Fruit fly (Drosophila melanogaster) whole organism, embryonic: ENCODE data around the gene Ids.

Experiments
- Abd-B ChIP-seq: fragments of 200-800 bp; sonication (Bioruptor generic); optimal IDR thresholded peaks from 2 replicates; lab custom pipeline; 2018; ENCODE audit warnings: missing biosample characterization, mild to moderate bottlenecking, missing genetic modification characterization, moderate library complexity
- Awh ChIP-seq: fragments of 200-800 bp; sonication (Bioruptor generic); IDR thresholded peaks from 2 replicates; pipeline ENCODE4, ENCODE4 v1.3.6; 2022; ENCODE audit warnings: missing biosample characterization, missing genetic modification characterization
- B-H1 ChIP-seq: fragments of 200-800 bp; sonication (Bioruptor generic); IDR thresholded peaks from 3 replicates; pipeline ENCODE4 v1.3.6; 2022; ENCODE audit warnings: missing biosample characterization, missing genetic modification characterization
- CG11504 ChIP-seq: fragments of 200-800 bp; sonication (Bioruptor generic); optimal IDR thresholded peaks from 3 replicates; lab custom pipeline; 2019; ENCODE audit warnings: missing biosample characterization, mild to moderate bottlenecking, missing genetic modification characterization, moderate library complexity
- CG12769 ChIP-seq: fragments of 200-800 bp; sonication (Bioruptor generic); optimal IDR thresholded peaks from 2 replicates; lab custom pipeline; 2019; ENCODE audit warnings: missing biosample characterization, mild to moderate bottlenecking, missing genetic modification characterization, moderate library complexity
- CG15514 ChIP-seq: fragments of 200-800 bp; sonication (Bioruptor generic); optimal IDR thresholded peaks from 3 replicates; lab custom pipeline; 2017; ENCODE audit warnings: missing biosample characterization, missing genetic modification characterization, mild to moderate bottlenecking, moderate library complexity, missing genetic modification reagents
- CG1603 ChIP-seq: fragments of 200-800 bp; sonication (Bioruptor generic); optimal IDR thresholded peaks from 2 replicates; lab custom pipeline; 2019; ENCODE audit warnings: missing biosample characterization, mild to moderate bottlenecking, missing genetic modification characterization, moderate library complexity
- CG18011 ChIP-seq: fragments of 200-800 bp; sonication (Bioruptor generic); optimal IDR thresholded peaks from 2 replicates; lab custom pipeline; 2017; ENCODE audit warnings: missing biosample characterization, missing genetic modification characterization, mild to moderate bottlenecking, moderate library complexity, missing genotype
- CG18262 ChIP-seq: fragments of 200-800 bp; optimal IDR thresholded peaks from 3 replicates; lab custom pipeline; 2019; ENCODE audit warnings: missing biosample characterization, mild to moderate bottlenecking, missing genetic modification characterization, moderate library complexity
- CG18619 ChIP-seq: fragments of 200-800 bp; sonication (Bioruptor generic); optimal IDR thresholded peaks from 3 replicates; lab custom pipeline; 2017; ENCODE audit warnings: missing biosample characterization, mild to moderate bottlenecking, missing genetic modification characterization
- CG18764 ChIP-seq: fragments of 200-800 bp; sonication (Bioruptor generic); optimal IDR thresholded peaks from 3 replicates; lab custom pipeline; 2016; ENCODE audit warnings: missing biosample characterization, missing genetic modification characterization
- CG3847 ChIP-seq: fragments of 200-800 bp; sonication (Bioruptor generic); IDR thresholded peaks from 2 replicates; pipeline ENCODE4 v1.3.6; 2022; ENCODE audit warnings: missing biosample characterization, missing genetic modification characterization
- CG4360 ChIP-seq: fragments of 200-800 bp; sonication (Bioruptor generic); IDR thresholded peaks from 2 replicates; pipeline ENCODE4 v1.3.6; 2022; ENCODE audit warnings: missing biosample characterization, missing genetic modification characterization
- CG7556 ChIP-seq: fragments of 200-800 bp; sonication (Bioruptor generic); optimal IDR thresholded peaks from 2 replicates; lab custom pipeline; 2017; ENCODE audit warnings: missing biosample characterization, mild to moderate bottlenecking, missing genetic modification characterization
- CG7745 ChIP-seq: fragments of 200-800 bp; sonication (Bioruptor generic); optimal IDR thresholded peaks from 2 replicates; lab custom pipeline; 2018; ENCODE audit warnings: missing biosample characterization, mild to moderate bottlenecking, missing genetic modification characterization, moderate library complexity
- D ChIP-seq, 2 experiments: fragments of 200-800 bp in 1 of 2; fragments of >200 bp in 1 of 2; sonication (Bioruptor generic) in 1 of 2; optimal IDR thresholded peaks; 2 replicates in 1 of 2; 3 replicates in 1 of 2; lab custom pipeline; 2017; ENCODE audit warnings: mild to moderate bottlenecking in 1 of 2, missing biosample characterization in 1 of 2, missing genetic modification characterization in 1 of 2, missing genetic modification reagents in 1 of 2
- Dek ChIP-seq: fragments of 200-800 bp; sonication (Bioruptor generic); optimal IDR thresholded peaks from 3 replicates; lab custom pipeline; 2019; ENCODE audit warnings: missing biosample characterization, mild to moderate bottlenecking, missing genetic modification characterization, moderate library complexity
- Nf-YB ChIP-seq: fragments of 200-800 bp; sonication (Bioruptor generic); optimal IDR thresholded peaks from 3 replicates; lab custom pipeline; 2019; ENCODE audit warnings: missing biosample characterization, mild to moderate bottlenecking, missing genetic modification characterization, moderate library complexity
- Sox102F ChIP-seq: fragments of 200-800 bp; sonication (Bioruptor generic); optimal IDR thresholded peaks from 2 replicates; lab custom pipeline; 2018; ENCODE audit warnings: missing biosample characterization, mild to moderate bottlenecking, missing genetic modification characterization, moderate library complexity
- Sry-β ChIP-seq: fragments of 200-800 bp; sonication (Bioruptor generic); optimal IDR thresholded peaks from 2 replicates; lab custom pipeline; 2018; ENCODE audit warnings: missing biosample characterization, mild to moderate bottlenecking, missing genetic modification characterization, moderate library complexity
- aop ChIP-seq: fragments of 200-800 bp; sonication (Bioruptor generic); IDR thresholded peaks from 2 replicates; pipeline ENCODE4 v1.3.6; 2022; ENCODE audit warnings: missing biosample characterization, missing genetic modification characterization
- cg ChIP-seq: fragments of 200-800 bp; sonication (Bioruptor generic); optimal IDR thresholded peaks from 3 replicates; lab custom pipeline; 2019; ENCODE audit warnings: missing biosample characterization, mild to moderate bottlenecking, missing genetic modification characterization, moderate library complexity
- chinmo ChIP-seq: fragments of 200-800 bp; sonication (Bioruptor generic); IDR thresholded peaks from 4 replicates; pipeline ENCODE4 v1.3.6; 2022; ENCODE audit warnings: missing biosample characterization, missing genetic modification characterization; ENCODE audit not compliant: partially characterized antibody
- chm ChIP-seq: fragments of 200-800 bp; sonication (Bioruptor generic); IDR thresholded peaks from 2 replicates; pipeline ENCODE4 v1.3.6; 2022; ENCODE audit warnings: missing biosample characterization, missing genetic modification characterization
- crol ChIP-seq: fragments of 200-800 bp; sonication (Bioruptor generic); IDR thresholded peaks from 2 replicates; pipeline ENCODE4 v1.3.6; 2022; ENCODE audit warnings: missing biosample characterization, missing genetic modification characterization
- dmrt11E ChIP-seq: fragments of 200-800 bp; sonication (Bioruptor generic); optimal IDR thresholded peaks from 3 replicates; lab custom pipeline; 2018; ENCODE audit warnings: missing biosample characterization, mild to moderate bottlenecking, missing genetic modification characterization, moderate library complexity
- fd102C ChIP-seq: fragments of 200-800 bp; sonication (Bioruptor generic); optimal IDR thresholded peaks from 2 replicates; lab custom pipeline; 2018; ENCODE audit warnings: missing biosample characterization, mild to moderate bottlenecking, missing genetic modification characterization, moderate library complexity
- ftz-f1 ChIP-seq: fragments of 200-800 bp; sonication (Bioruptor generic); optimal IDR thresholded peaks from 2 replicates; lab custom pipeline; 2016; ENCODE audit warnings: missing biosample characterization, missing genetic modification characterization
- grn ChIP-seq: fragments of 200-800 bp; sonication (Bioruptor generic); optimal IDR thresholded peaks from 3 replicates; lab custom pipeline; 2017; ENCODE audit warnings: missing biosample characterization, missing genetic modification characterization
- kni ChIP-seq: fragments of 200-800 bp; sonication (Bioruptor generic); optimal IDR thresholded peaks from 3 replicates; lab custom pipeline; 2017; ENCODE audit warnings: mild to moderate bottlenecking, missing biosample characterization, missing genetic modification reagents, missing genetic modification characterization
- lola ChIP-seq, 3 experiments: fragments of >200 bp in 2 of 3; fragments of 200-800 bp in 1 of 3; sonication (Bioruptor generic) in 1 of 3; optimal IDR thresholded peaks; 2 replicates each; lab custom pipeline; 2017 to 2019; ENCODE audit warnings: missing biosample characterization in 3 of 3, missing genetic modification characterization in 3 of 3, mild to moderate bottlenecking in 1 of 3, moderate library complexity in 1 of 3
- oc ChIP-seq: fragments of 200-800 bp; sonication (Bioruptor generic); optimal IDR thresholded peaks from 2 replicates; lab custom pipeline; 2018; ENCODE audit warnings: missing biosample characterization, mild to moderate bottlenecking, missing genetic modification characterization, moderate library complexity
- odd ChIP-seq: fragments of 200-800 bp; sonication (Bioruptor generic); optimal IDR thresholded peaks from 2 replicates; lab custom pipeline; 2017; ENCODE audit warnings: missing biosample characterization, mild to moderate bottlenecking, missing genetic modification characterization
- pros ChIP-seq: fragments of 200-800 bp; sonication (Bioruptor generic); optimal IDR thresholded peaks from 3 replicates; lab custom pipeline; 2019; ENCODE audit warnings: missing biosample characterization, mild to moderate bottlenecking, missing genetic modification characterization, moderate library complexity
- sd ChIP-seq: fragments of 200-800 bp; sonication (Bioruptor generic); optimal IDR thresholded peaks from 3 replicates; lab custom pipeline; 2018; ENCODE audit warnings: missing biosample characterization, mild to moderate bottlenecking, missing genetic modification characterization, moderate library complexity
- slbo ChIP-seq: fragments of 200-800 bp; sonication (Bioruptor generic); IDR thresholded peaks from 2 replicates; pipeline ENCODE4 v1.3.6; 2022; ENCODE audit warnings: missing biosample characterization, missing genetic modification characterization
- sna ChIP-seq: fragments of 200-800 bp; sonication (Bioruptor generic); IDR thresholded peaks from 2 replicates; pipeline ENCODE4 v1.3.6; 2022; ENCODE audit warnings: missing biosample characterization, missing genetic modification characterization; ENCODE audit not compliant: partially characterized antibody
- tll ChIP-seq, 2 experiments: fragments of 200-800 bp in 1 of 2; fragments of >200 bp in 1 of 2; sonication (Bioruptor generic) in 1 of 2; optimal IDR thresholded peaks; 2 replicates each; lab custom pipeline; 2017 to 2019; ENCODE audit warnings: missing biosample characterization in 2 of 2, missing genetic modification characterization in 2 of 2, mild to moderate bottlenecking in 1 of 2, moderate library complexity in 1 of 2
- toy ChIP-seq: fragments of 200-800 bp; sonication (Bioruptor generic); IDR thresholded peaks from 2 replicates; pipeline ENCODE4 v1.3.6; 2022; ENCODE audit warnings: missing biosample characterization, missing genetic modification characterization
- twi ChIP-seq: fragments of 200-800 bp; optimal IDR thresholded peaks from 2 replicates; lab custom pipeline; 2019; ENCODE audit warnings: missing biosample characterization, mild to moderate bottlenecking, missing genetic modification characterization, moderate library complexity
- vvl ChIP-seq: fragments of 200-800 bp; sonication (Bioruptor generic); IDR thresholded peaks from 2 replicates; pipeline ENCODE4 v1.3.6; 2022; ENCODE audit warnings: missing biosample characterization, missing genetic modification characterization
- zen ChIP-seq: fragments of 200-800 bp; sonication (Bioruptor generic); optimal IDR thresholded peaks from 3 replicates; lab custom pipeline; 2018; ENCODE audit warnings: missing biosample characterization, mild to moderate bottlenecking, missing genetic modification characterization, moderate library complexity

The Ids gene

DNA sequence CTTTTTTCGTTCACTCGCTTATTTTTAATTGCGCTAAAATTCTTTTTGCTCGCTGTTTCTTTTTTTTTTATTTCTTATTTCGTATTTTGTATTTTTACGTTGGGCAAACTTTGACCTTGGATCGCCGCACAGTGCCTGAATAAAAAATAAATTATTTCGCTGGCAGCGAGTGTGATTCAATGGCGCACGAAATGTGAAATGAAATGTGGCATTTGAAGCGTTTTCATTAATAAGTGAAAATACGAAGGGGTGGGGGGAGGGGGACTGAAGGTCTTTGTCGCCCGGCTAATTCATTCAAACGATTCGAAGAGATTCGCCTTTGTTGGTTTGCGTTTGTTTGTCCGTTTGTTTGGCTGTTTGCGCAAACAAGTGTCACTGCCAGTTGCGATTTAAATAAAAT is 29.4 kb downstream of the Ids start:
- TF ChIP-seq oc (tag; lab: Kevin White, UChicago) (peak; percentile 9), Sox102F (no peak), B-H1 (GFP tag; lab: Robert Waterston, UW) (no peak), crol (GFP tag; lab: Robert Waterston, UW) (peak; percentile 22; the same call in 1 of the 2 replicates), slbo (GFP tag; lab: Robert Waterston, UW) (0 out of 2 replicates have a peak, but pooled peaks have one; percentile 20), sd (tag; lab: Kevin White, UChicago) (peak; percentile 67), ftz-f1 (peak; percentile 74), chinmo (GFP tag; lab: Robert Waterston, UW) (0 out of 4 replicates have a peak, but pooled peaks have one; percentile 28), vvl (0 out of 2 replicates have a peak, but pooled peaks have one; percentile 29), CG18764 (GFP tag; lab: Kevin White, UChicago) (no peak)

DNA sequence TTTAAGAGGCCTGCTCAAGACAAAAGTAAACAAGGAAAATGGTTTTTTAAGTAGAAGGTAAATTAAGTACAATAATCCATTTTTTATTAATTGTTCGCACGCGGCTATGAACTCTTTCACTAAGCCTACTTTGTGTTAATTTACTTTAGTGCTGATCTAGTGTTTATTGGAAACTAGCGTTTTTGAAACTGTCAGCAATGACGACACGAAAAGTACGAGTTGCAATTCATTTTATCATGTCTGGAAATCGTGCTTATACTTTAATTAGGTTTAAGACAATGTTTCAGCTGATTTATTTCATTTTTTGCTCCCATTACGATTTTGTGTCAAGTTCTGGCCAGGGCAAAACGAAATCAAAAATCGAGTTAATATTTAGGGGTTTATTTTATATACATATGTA is 30.2 kb downstream of the Ids start:
- no peak for TF ChIP-seq CG18619 (GFP tag; lab: Kevin White, UChicago)
- TF ChIP-seq, all 482 proteins: peak for 0

DNA sequence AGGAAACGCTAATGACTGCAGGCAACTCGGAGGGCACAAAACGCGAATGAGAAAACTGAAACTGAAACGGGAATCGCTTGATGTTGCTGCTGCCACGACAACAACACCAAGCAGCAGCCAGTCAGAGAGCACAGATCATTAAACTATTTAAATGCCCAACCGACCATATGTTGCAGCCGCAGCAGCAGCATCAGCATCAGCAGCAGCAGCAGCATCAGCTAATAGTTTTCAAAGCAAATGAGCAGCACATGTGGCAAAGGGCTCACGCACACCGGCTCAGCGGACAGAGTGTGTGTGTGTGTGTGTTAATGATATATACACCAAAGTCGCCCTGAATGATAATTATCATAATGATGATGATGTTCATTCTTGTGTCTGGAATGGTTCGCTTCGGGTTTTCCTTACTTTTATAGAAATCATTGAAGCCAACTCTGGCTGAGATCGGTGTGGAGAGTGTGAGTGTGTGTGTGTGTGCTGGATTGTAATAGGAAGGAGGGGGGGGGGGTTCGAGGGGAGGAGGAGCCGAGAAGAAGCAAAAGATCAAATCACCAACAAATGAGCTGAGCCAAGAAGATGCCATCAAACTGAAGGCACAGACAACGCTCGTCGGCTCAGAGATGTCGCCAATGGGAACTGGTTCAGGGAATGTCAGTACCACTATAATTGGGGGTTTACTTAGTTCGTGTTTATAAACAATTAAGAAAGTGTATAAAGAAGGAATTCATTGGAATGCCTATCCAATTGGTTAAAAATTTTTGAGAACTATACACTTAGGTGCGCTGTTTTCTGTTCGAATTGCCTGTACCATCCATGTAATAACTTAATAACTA is 30.9 kb downstream of the Ids start:
- no peak for TF ChIP-seq Awh (GFP tag; lab: Robert Waterston, UW)
- TF ChIP-seq CG18262 (tag; lab: Kevin White, UChicago): peak; percentile 21
- peak; percentile 47 for TF ChIP-seq kni (GFP tag; lab: Kevin White, UChicago)
- TF ChIP-seq CG12769 (tag; lab: Kevin White, UChicago): peak; percentile 26
- TF ChIP-seq D (optimal IDR thresholded peaks at IDR 0.05; lab: Kevin White, UChicago): peak; percentile 82
- no peak for TF ChIP-seq D (GFP tag; optimal IDR thresholded peaks at IDR 0.05; lab: Kevin White, UChicago)
- TF ChIP-seq pros (GFP tag; lab: Kevin White, UChicago): peak; percentile 85
- no peak for TF ChIP-seq CG3847
- peak; percentile 90 for TF ChIP-seq cg (GFP tag; lab: Kevin White, UChicago)
- no peak for TF ChIP-seq CG18011 (GFP tag; lab: Kevin White, UChicago)
- peak; percentile 93 for TF ChIP-seq CG15514
- no peak for TF ChIP-seq Abd-B (GFP tag; lab: Kevin White, UChicago)
- TF ChIP-seq Dek (tag; lab: Kevin White, UChicago): no peak
- TF ChIP-seq CG4360 (GFP tag; lab: Robert Waterston, UW): peak; percentile 78
- TF ChIP-seq fd102C (GFP tag; lab: Kevin White, UChicago): no peak
- TF ChIP-seq CG11504 (tag; lab: Kevin White, UChicago): peak; percentile 33
- TF ChIP-seq CG1603 (tag; lab: Kevin White, UChicago): no peak
- peak in 1 of 3 experiments; percentile 24 for TF ChIP-seq lola (GFP tag; optimal IDR thresholded peaks at IDR 0.05; lab: Kevin White, UChicago)
- peak; percentile 77 for TF ChIP-seq zen (tag; lab: Kevin White, UChicago)
- peak in 1 of 2 experiments; percentile 71 for TF ChIP-seq tll (GFP tag; optimal IDR thresholded peaks at IDR 0.05; lab: Kevin White, UChicago)
- TF ChIP-seq toy (GFP tag; lab: Robert Waterston, UW): no peak
- peak; percentile 85 for TF ChIP-seq crol (GFP tag; lab: Robert Waterston, UW)
- TF ChIP-seq chm (GFP tag; lab: Robert Waterston, UW): 0 out of 2 replicates have a peak, but pooled peaks have one; percentile 31
- TF ChIP-seq Nf-YB (GFP tag; lab: Kevin White, UChicago): peak; percentile 41
- peak; percentile 75 for TF ChIP-seq Sry-β (GFP tag; lab: Kevin White, UChicago)
- TF ChIP-seq twi (tag; lab: Kevin White, UChicago): peak; percentile 100
- TF ChIP-seq grn (GFP tag; lab: Kevin White, UChicago): peak; percentile 60
- no peak for TF ChIP-seq CG7556
- 0 out of 2 replicates have a peak, but pooled peaks have one; percentile 31 for TF ChIP-seq aop (GFP tag; lab: Robert Waterston, UW)
- TF ChIP-seq CG7745 (tag; lab: Kevin White, UChicago): peak; percentile 5
- peak; percentile 22 for TF ChIP-seq odd (GFP tag; lab: Kevin White, UChicago)
- no peak for TF ChIP-seq sna (GFP tag; lab: Robert Waterston, UW)
- TF ChIP-seq dmrt11E: peak; percentile 32
